Fruit fly (Drosophila melanogaster) whole organism, embryonic: Measurements from ENCODE around the gene saturn.
A peak's percentile ranks its signal among the peaks of the same experiment; 100 is the strongest.

Experiments used
- CG10979 ChIP-seq: fragments of 200-800 bp; sonication (Bioruptor generic); optimal IDR thresholded peaks from 2 replicates; lab custom pipeline; 2018; ENCODE audit warnings: missing biosample characterization, mild to moderate bottlenecking, missing genetic modification characterization, moderate library complexity
- CTCF ChIP-seq: fragments of 200-800 bp; sonication (Bioruptor generic); optimal IDR thresholded peaks from 2 replicates; lab custom pipeline; 2017; ENCODE audit warnings: missing biosample characterization, mild to moderate bottlenecking, missing genetic modification characterization, moderate library complexity
- Ets65A ChIP-seq: fragments of 200-800 bp; sonication (Bioruptor generic); peaks from one replicate; lab custom pipeline; 2016; ENCODE audit warnings: missing biosample characterization, missing genetic modification characterization
- en ChIP-seq: fragments of 200-800 bp; sonication (Bioruptor generic); optimal IDR thresholded peaks from 2 replicates; lab custom pipeline; 2016; ENCODE audit warnings: missing biosample characterization, missing genetic modification characterization
- esg ChIP-seq: fragments of 200-800 bp; sonication (Bioruptor generic); conservative IDR thresholded peaks from 2 replicates; pipeline ENCODE4 v1.3.6; 2022; ENCODE audit warnings: missing biosample characterization, missing genetic modification characterization
- trh ChIP-seq: fragments of 200-800 bp; sonication (Bioruptor generic); optimal IDR thresholded peaks from 2 replicates; lab custom pipeline; 2016; ENCODE audit warnings: missing biosample characterization, missing genetic modification characterization

DNA sequence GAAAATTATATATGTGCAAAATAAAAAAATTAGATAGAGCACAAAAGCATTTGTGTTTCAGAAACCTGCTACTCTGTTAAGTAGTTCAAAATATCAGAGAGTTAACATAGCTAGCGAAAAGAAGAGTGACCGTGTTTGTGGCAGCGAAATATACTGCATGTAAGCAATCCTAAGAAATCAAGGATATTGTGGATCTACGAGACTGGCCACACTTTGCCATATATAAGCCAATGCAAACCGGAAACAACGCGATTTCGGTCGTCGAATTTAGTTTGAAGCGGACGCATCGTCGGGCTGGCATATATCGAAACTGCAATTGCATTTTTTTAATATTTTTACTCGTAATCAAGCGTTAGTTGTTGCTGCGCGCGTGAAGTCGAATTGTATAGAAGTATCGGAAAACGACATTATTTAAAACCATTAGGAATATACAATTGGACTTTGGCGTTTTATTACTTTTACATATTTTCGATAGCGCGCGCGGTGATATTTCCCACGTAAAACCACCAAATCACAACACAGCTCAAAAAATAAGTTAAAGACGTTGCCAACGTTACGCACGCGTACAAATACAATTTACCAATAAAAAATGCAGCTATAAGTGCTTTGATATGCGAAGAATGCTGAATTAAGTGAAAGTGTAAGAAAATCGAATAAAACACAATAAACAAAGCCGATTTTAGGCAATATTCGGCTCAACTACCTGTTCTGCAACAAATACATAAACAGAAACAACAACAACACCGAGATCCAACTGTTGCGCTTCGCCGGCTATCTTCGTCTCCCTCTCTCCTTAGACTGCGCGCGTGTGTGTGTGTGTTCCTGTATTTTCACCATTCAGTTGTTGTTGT is 12.3 kb upstream of the saturn start, which contains the start of gene nuf:
- TF ChIP-seq CTCF = no peak
- no peak for TF ChIP-seq esg (GFP tag; lab: Robert Waterston, UW)
- TF ChIP-seq en (GFP tag; lab: Kevin White, UChicago) = no peak
- TF ChIP-seq CG10979 (tag; lab: Kevin White, UChicago) = peak; percentile 18
- no peak for TF ChIP-seq Ets65A
- TF ChIP-seq trh (GFP tag; lab: Kevin White, UChicago) = no peak
